Worm (Caenorhabditis elegans): Measurements from ENCODE around the gene pyp-1.

- TF ChIP-seq aly-2 (tag; optimal IDR thresholded peaks at IDR 0.05) (no peak), R02D3.7 (tag; optimal IDR thresholded peaks at IDR 0.05) (no peak), dpl-1 (GFP tag; optimal IDR thresholded peaks at IDR 0.05) (no peak), snpc-4 (tag; optimal IDR thresholded peaks at IDR 0.05) (no peak), vab-7 (GFP tag; IDR thresholded peaks at IDR 0.05) (no peak), rbr-2 (tag; optimal IDR thresholded peaks at IDR 0.05) (no peak), lin-39 (tag; optimal IDR thresholded peaks at IDR 0.05) (no peak), fkh-10 (GFP tag; optimal IDR thresholded peaks at IDR 0.05) (no peak), ama-1 (optimal IDR thresholded peaks at IDR 0.05) (no peak), daf-12 (tag; optimal IDR thresholded peaks at IDR 0.05) (no peak), snpc-1.2 (GFP tag; IDR thresholded peaks at IDR 0.05) (no peak)
Observed at ce11 chrIV:9977602-9978172, 21.0 kb downstream of the pyp-1 start, which contains the start of gene dhp-2.
